Fruit fly (Drosophila melanogaster) whole organism, embryonic: Measurements from ENCODE around the gene CG15728.

Experiments used
- Adf1 ChIP-seq: fragments of 200-800 bp; sonication (Bioruptor generic); IDR thresholded peaks from 2 replicates; pipeline ENCODE4 v1.3.6; 2022; ENCODE audit warnings: missing biosample characterization, missing genetic modification characterization
- B-H1 ChIP-seq: fragments of 200-800 bp; sonication (Bioruptor generic); IDR thresholded peaks from 3 replicates; pipeline ENCODE4 v1.3.6; 2022; ENCODE audit warnings: missing biosample characterization, missing genetic modification characterization
- CG11723 ChIP-seq: fragments of 200-800 bp; sonication (Bioruptor generic); optimal IDR thresholded peaks from 2 replicates; lab custom pipeline; 2017; ENCODE audit warnings: missing biosample characterization, mild to moderate bottlenecking, missing genetic modification characterization
- CG12155 ChIP-seq: fragments of 200-800 bp; sonication (Bioruptor generic); optimal IDR thresholded peaks from 3 replicates; lab custom pipeline; 2016; ENCODE audit warnings: missing biosample characterization, missing genetic modification characterization
- CG1647 ChIP-seq: fragments of 200-800 bp; sonication (Bioruptor generic); optimal IDR thresholded peaks from 3 replicates; lab custom pipeline; 2016; ENCODE audit warnings: missing biosample characterization, missing genetic modification characterization
- CG17829 ChIP-seq: fragments of 200-800 bp; optimal IDR thresholded peaks from 2 replicates; lab custom pipeline; 2019; ENCODE audit warnings: missing biosample characterization, mild to moderate bottlenecking, missing genetic modification characterization, moderate library complexity
- CG18764 ChIP-seq: fragments of 200-800 bp; sonication (Bioruptor generic); optimal IDR thresholded peaks from 3 replicates; lab custom pipeline; 2016; ENCODE audit warnings: missing biosample characterization, missing genetic modification characterization
- CG2120 ChIP-seq: fragments of 200-800 bp; sonication (Bioruptor generic); optimal IDR thresholded peaks from 3 replicates; lab custom pipeline; 2016; ENCODE audit warnings: missing biosample characterization, missing genetic modification characterization
- CG30431 ChIP-seq: fragments of 200-800 bp; sonication (Bioruptor generic); optimal IDR thresholded peaks from 2 replicates; lab custom pipeline; 2017; ENCODE audit warnings: missing biosample characterization, missing genetic modification characterization
- CG3281 ChIP-seq: fragments of 200-800 bp; sonication (Bioruptor generic); optimal IDR thresholded peaks from 3 replicates; lab custom pipeline; 2017; ENCODE audit warnings: missing biosample characterization, mild to moderate bottlenecking, missing genetic modification characterization
- CG34376 ChIP-seq: fragments of 200-800 bp; sonication (Bioruptor generic); optimal IDR thresholded peaks from 2 replicates; lab custom pipeline; 2018; ENCODE audit warnings: missing biosample characterization, mild to moderate bottlenecking, missing genetic modification characterization
- CG4282 ChIP-seq: fragments of 200-800 bp; sonication (Bioruptor generic); optimal IDR thresholded peaks from 2 replicates; lab custom pipeline; 2016; ENCODE audit warnings: missing biosample characterization, missing genetic modification characterization
- CG4854 ChIP-seq: fragments of 200-800 bp; sonication (Bioruptor generic); optimal IDR thresholded peaks from 2 replicates; lab custom pipeline; 2016; ENCODE audit warnings: missing biosample characterization, missing genetic modification characterization, inconsistent platforms
- CG6791 ChIP-seq: fragments of 200-800 bp; sonication (Bioruptor generic); IDR thresholded peaks from 3 replicates; pipeline ENCODE4 v1.3.6; 2022; ENCODE audit warnings: missing biosample characterization, missing genetic modification characterization; ENCODE audit not compliant: partially characterized antibody
- CG7987 ChIP-seq: fragments of 200-800 bp; sonication (Bioruptor generic); optimal IDR thresholded peaks from 2 replicates; lab custom pipeline; 2018; ENCODE audit warnings: missing biosample characterization, mild to moderate bottlenecking, missing genetic modification characterization, moderate library complexity
- CG8281 ChIP-seq: fragments of 200-800 bp; sonication (Bioruptor generic); optimal IDR thresholded peaks from 2 replicates; lab custom pipeline; 2018; ENCODE audit warnings: missing biosample characterization, mild to moderate bottlenecking, missing genetic modification characterization, moderate library complexity
- CG8290 ChIP-seq, 3 experiments: fragments of 200-800 bp; sonication (Bioruptor generic); optimal IDR thresholded peaks; 2 replicates each; lab custom pipeline; 2016 to 2019; ENCODE audit warnings: missing biosample characterization in 3 of 3, missing genetic modification characterization in 3 of 3, mild to moderate bottlenecking in 2 of 3, moderate library complexity in 1 of 3
- CG8765 ChIP-seq: fragments of 200-800 bp; sonication (Bioruptor generic); IDR thresholded peaks from 2 replicates; pipeline ENCODE4 v1.3.6; 2022; ENCODE audit warnings: missing biosample characterization, missing genetic modification characterization
- CG8944 ChIP-seq: fragments of 200-800 bp; sonication (Bioruptor generic); optimal IDR thresholded peaks from 3 replicates; lab custom pipeline; 2016; ENCODE audit warnings: missing biosample characterization, missing genetic modification characterization
- CG9797 ChIP-seq: fragments of 200-800 bp; sonication (Bioruptor generic); optimal IDR thresholded peaks from 3 replicates; lab custom pipeline; 2018; ENCODE audit warnings: missing biosample characterization, mild to moderate bottlenecking, missing genetic modification characterization
- D ChIP-seq, 2 experiments: fragments of 200-800 bp in 1 of 2; fragments of >200 bp in 1 of 2; sonication (Bioruptor generic) in 1 of 2; optimal IDR thresholded peaks; 2 replicates in 1 of 2; 3 replicates in 1 of 2; lab custom pipeline; 2017; ENCODE audit warnings: mild to moderate bottlenecking in 1 of 2, missing biosample characterization in 1 of 2, missing genetic modification characterization in 1 of 2, missing genetic modification reagents in 1 of 2
- Dbx ChIP-seq: fragments of 200-800 bp; sonication (Bioruptor generic); IDR thresholded peaks from 3 replicates; pipeline ENCODE4 v1.3.6; 2022; ENCODE audit warnings: missing biosample characterization, missing genetic modification characterization
- Drgx ChIP-seq: fragments of 200-800 bp; sonication (Bioruptor generic); IDR thresholded peaks from 2 replicates; pipeline ENCODE4 v1.3.6; 2022; ENCODE audit warnings: missing biosample characterization, missing genetic modification characterization
- E2f1 ChIP-seq: fragments of 200-800 bp; sonication (Bioruptor generic); IDR thresholded peaks from 2 replicates; pipeline ENCODE4 v1.3.6; 2022; ENCODE audit warnings: missing biosample characterization, missing genetic modification characterization
- ERR ChIP-seq: fragments of 200-800 bp; sonication (Bioruptor generic); optimal IDR thresholded peaks from 2 replicates; lab custom pipeline; 2016; ENCODE audit warnings: missing biosample characterization, missing genetic modification characterization
- GATAe ChIP-seq: fragments of 200-800 bp; sonication (Bioruptor generic); conservative IDR thresholded peaks from 2 replicates; pipeline ENCODE4 v1.3.6; 2022; ENCODE audit warnings: missing biosample characterization, missing genetic modification characterization
- Hmr ChIP-seq: fragments of 200-800 bp; sonication (Bioruptor generic); optimal IDR thresholded peaks from 3 replicates; lab custom pipeline; 2017; ENCODE audit warnings: mild to moderate bottlenecking, missing biosample characterization, missing genetic modification reagents, missing genetic modification characterization
- Hr78 ChIP-seq, 2 experiments: fragments of 200-800 bp in 1 of 2; fragments of >200 bp in 1 of 2; sonication (Bioruptor generic) in 1 of 2; optimal IDR thresholded peaks; 2 replicates each; lab custom pipeline; 2017 to 2019; ENCODE audit warnings: missing biosample characterization in 2 of 2, missing genetic modification characterization in 2 of 2, mild to moderate bottlenecking in 1 of 2, moderate library complexity in 1 of 2
- Med ChIP-seq: fragments of 200-800 bp; sonication (Bioruptor generic); peaks from one replicate; lab custom pipeline; 2016; ENCODE audit warnings: missing biosample characterization, missing genetic modification characterization, mild to moderate bottlenecking, inconsistent platforms, moderate library complexity
- Poxn ChIP-seq: fragments of 200-800 bp; sonication (Bioruptor generic); IDR thresholded peaks from 2 replicates; pipeline ENCODE4 v1.3.6; 2022; ENCODE audit warnings: missing biosample characterization, missing genetic modification characterization
- crol ChIP-seq: fragments of 200-800 bp; sonication (Bioruptor generic); IDR thresholded peaks from 2 replicates; pipeline ENCODE4 v1.3.6; 2022; ENCODE audit warnings: missing biosample characterization, missing genetic modification characterization
- cwo ChIP-seq: fragments of 200-800 bp; sonication (Bioruptor generic); optimal IDR thresholded peaks from 3 replicates; lab custom pipeline; 2017; ENCODE audit warnings: missing biosample characterization, missing genetic modification characterization, mild to moderate bottlenecking, moderate library complexity, missing genetic modification reagents
- dmrt99B ChIP-seq: fragments of 200-800 bp; sonication (Bioruptor generic); optimal IDR thresholded peaks from 2 replicates; lab custom pipeline; 2018; ENCODE audit warnings: missing biosample characterization, mild to moderate bottlenecking, missing genetic modification characterization, moderate library complexity
- exex ChIP-seq: fragments of 200-800 bp; sonication (Bioruptor generic); optimal IDR thresholded peaks from 4 replicates; lab custom pipeline; 2018; ENCODE audit warnings: missing biosample characterization, mild to moderate bottlenecking, missing genetic modification characterization, moderate library complexity
- gfzf ChIP-seq: fragments of 200-800 bp; sonication (Bioruptor generic); optimal IDR thresholded peaks from 2 replicates; lab custom pipeline; 2016; ENCODE audit warnings: missing biosample characterization, mild to moderate bottlenecking, missing genetic modification characterization, moderate library complexity
- kni ChIP-seq: fragments of 200-800 bp; sonication (Bioruptor generic); optimal IDR thresholded peaks from 3 replicates; lab custom pipeline; 2017; ENCODE audit warnings: mild to moderate bottlenecking, missing biosample characterization, missing genetic modification reagents, missing genetic modification characterization
- lab ChIP-seq: fragments of 200-800 bp; sonication (Bioruptor generic); optimal IDR thresholded peaks from 3 replicates; lab custom pipeline; 2017; ENCODE audit warnings: missing biosample characterization, missing genetic modification characterization, mild to moderate bottlenecking, moderate library complexity, missing genetic modification reagents
- lmd ChIP-seq: fragments of 200-800 bp; sonication (Bioruptor generic); IDR thresholded peaks from 2 replicates; pipeline ENCODE4 v1.3.6; 2022; ENCODE audit warnings: missing biosample characterization, missing genetic modification characterization
- nau ChIP-seq: fragments of 200-800 bp; sonication (Bioruptor generic); optimal IDR thresholded peaks from 3 replicates; lab custom pipeline; 2017; ENCODE audit warnings: missing biosample characterization, mild to moderate bottlenecking, missing genetic modification characterization, missing genetic modification reagents
- nerfin-1 ChIP-seq: fragments of 200-800 bp; sonication (Bioruptor generic); optimal IDR thresholded peaks from 3 replicates; lab custom pipeline; 2019; ENCODE audit warnings: missing biosample characterization, mild to moderate bottlenecking, missing genetic modification characterization, moderate library complexity
- nom ChIP-seq: fragments of 200-800 bp; sonication (Bioruptor generic); optimal IDR thresholded peaks from 2 replicates; lab custom pipeline; 2017; ENCODE audit warnings: missing biosample characterization, missing genetic modification characterization, mild to moderate bottlenecking, moderate library complexity, missing genetic modification reagents
- org-1 ChIP-seq: fragments of 200-800 bp; sonication (Bioruptor generic); optimal IDR thresholded peaks from 2 replicates; lab custom pipeline; 2017; ENCODE audit warnings: missing biosample characterization, missing genetic modification characterization
- prd ChIP-seq, 3 experiments: fragments of >200 bp in 2 of 3; fragments of 200-800 bp in 1 of 3; sonication (Bioruptor generic) in 1 of 3; optimal IDR thresholded peaks in 2 of 3; IDR thresholded peaks in 1 of 3; 2 replicates in 2 of 3; 3 replicates in 1 of 3; pipeline versions ENCODE4 v1.3.6 to Lab custom; 2017 to 2022; ENCODE audit warnings: missing biosample characterization in 1 of 3, missing genetic modification characterization in 1 of 3
- run ChIP-seq: fragments of 200-800 bp; sonication (Bioruptor generic); optimal IDR thresholded peaks from 3 replicates; lab custom pipeline; 2018; ENCODE audit warnings: missing biosample characterization, mild to moderate bottlenecking, missing genetic modification characterization
- sens ChIP-seq: fragments of 200-800 bp; sonication (Bioruptor generic); peaks from one replicate; lab custom pipeline; 2016; ENCODE audit warnings: missing biosample characterization, missing genetic modification characterization
- sqz ChIP-seq: fragments of 200-800 bp; sonication (Bioruptor generic); optimal IDR thresholded peaks from 3 replicates; lab custom pipeline; 2018; ENCODE audit warnings: missing biosample characterization, mild to moderate bottlenecking, missing genetic modification characterization
- tll ChIP-seq, 2 experiments: fragments of 200-800 bp in 1 of 2; fragments of >200 bp in 1 of 2; sonication (Bioruptor generic) in 1 of 2; optimal IDR thresholded peaks; 2 replicates each; lab custom pipeline; 2017 to 2019; ENCODE audit warnings: missing biosample characterization in 2 of 2, missing genetic modification characterization in 2 of 2, mild to moderate bottlenecking in 1 of 2, moderate library complexity in 1 of 2
- twi ChIP-seq: fragments of 200-800 bp; optimal IDR thresholded peaks from 2 replicates; lab custom pipeline; 2019; ENCODE audit warnings: missing biosample characterization, mild to moderate bottlenecking, missing genetic modification characterization, moderate library complexity

The CG15728 gene

DNA sequence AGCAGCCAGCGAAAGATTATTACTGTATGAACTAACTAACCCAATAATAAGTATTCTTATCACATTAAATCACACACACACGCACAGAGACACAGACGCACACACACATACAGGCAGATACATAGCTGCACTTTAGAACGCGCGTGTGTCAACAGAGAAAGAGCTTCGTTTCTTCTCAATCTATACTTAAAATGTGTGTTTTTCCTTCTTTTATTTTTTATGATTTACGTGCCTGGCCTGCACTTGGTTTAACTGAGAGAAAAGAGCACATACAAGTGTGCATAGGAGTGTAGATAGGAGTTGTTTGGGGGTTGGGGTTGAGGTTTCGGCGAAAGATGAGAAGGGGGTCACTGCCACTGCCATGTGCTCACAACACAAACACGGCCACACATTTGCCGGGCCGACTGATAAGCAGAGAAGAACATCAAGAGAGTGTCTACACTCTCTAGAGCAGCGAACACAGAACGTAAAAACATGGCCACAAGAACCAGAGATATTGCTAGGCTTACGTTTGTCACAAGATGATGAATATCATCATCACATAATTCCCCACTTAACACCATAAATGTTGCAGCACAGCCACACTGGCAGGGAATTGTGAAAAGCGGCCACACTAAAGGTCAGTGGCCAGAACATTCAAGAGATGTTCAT, 43.6 kb downstream of the CG15728 start (continued):
- TF ChIP-seq CG2120 (GFP tag; lab: Kevin White, UChicago) (no peak), org-1 (GFP tag; lab: Kevin White, UChicago) (no peak), Dbx (GFP tag; lab: Robert Waterston, UW) (peak; percentile 22; the same call in 1 of the 3 replicates), GATAe (GFP tag; lab: Robert Waterston, UW) (0 out of 2 replicates have a peak, but pooled peaks have one; percentile 9), CG6791 (peak; percentile 45; the same call in 1 of the 3 replicates), Med (GFP tag; lab: Kevin White, UChicago) (peak; percentile 57), CG34376 (peak; percentile 8), twi (peak; percentile 65), Drgx (GFP tag; lab: Robert Waterston, UW) (peak; percentile 49), CG9797 (peak; percentile 5), gfzf (peak; percentile 48), lab (GFP tag; lab: Kevin White, UChicago) (peak; percentile 2), nom (peak; percentile 61), sens (GFP tag; lab: Kevin White, UChicago) (peak; percentile 68), Adf1 (GFP tag; lab: Robert Waterston, UW) (no peak), CG3281 (GFP tag; lab: Kevin White, UChicago) (no peak), CG1647 (GFP tag; lab: Kevin White, UChicago) (no peak), prd (optimal IDR thresholded peaks at IDR 0.05; lab: Kevin White, UChicago) (no peak), prd (GFP tag; IDR thresholded peaks at IDR 0.05; lab: Robert Waterston, UW) (no peak), CG8290 (GFP tag; optimal IDR thresholded peaks at IDR 0.05; lab: Kevin White, UChicago) (peak; percentile 2), CG8290 (tag; optimal IDR thresholded peaks at IDR 0.05; lab: Kevin White, UChicago) (peak in 1 of 2 experiments; percentile 11), CG8281 (tag; lab: Kevin White, UChicago) (no peak), crol (GFP tag; lab: Robert Waterston, UW) (no peak), Hr78 (GFP tag; optimal IDR thresholded peaks at IDR 0.05; lab: Kevin White, UChicago) (peak in 1 of 2 experiments; percentile 35)
- TF ChIP-seq, all 482 proteins: peak for 30

DNA sequence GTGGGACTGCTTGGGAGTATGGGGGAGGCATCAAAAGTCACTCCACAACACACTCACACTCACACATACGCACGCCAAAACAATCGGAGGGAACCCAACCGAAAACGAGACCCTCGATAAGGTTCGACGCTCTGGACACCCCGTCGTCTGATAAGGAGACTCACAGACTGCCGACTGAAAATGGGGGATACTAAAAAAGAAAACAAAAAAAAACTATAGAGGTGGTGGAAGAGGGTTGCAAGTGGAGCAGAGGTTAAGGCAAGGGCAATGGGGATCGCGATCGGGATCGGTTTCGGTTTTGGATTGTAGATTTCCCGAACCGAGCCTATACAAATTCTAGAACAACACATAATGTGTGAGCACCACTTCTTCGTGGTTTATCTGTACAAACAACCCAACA, 44.6 kb downstream of the CG15728 start:
- peak; percentile 66 for TF ChIP-seq cwo
- peak; percentile 94 for TF ChIP-seq ERR (GFP tag; lab: Kevin White, UChicago)
- no peak for TF ChIP-seq CG17829
- TF ChIP-seq nerfin-1, result no peak
- TF ChIP-seq dmrt99B (tag; lab: Kevin White, UChicago), result no peak
- TF ChIP-seq Poxn, result no peak
- TF ChIP-seq tll (GFP tag; optimal IDR thresholded peaks at IDR 0.05; lab: Kevin White, UChicago), result no peak
- no peak for TF ChIP-seq CG12155 (GFP tag; lab: Kevin White, UChicago)
- no peak for TF ChIP-seq B-H1
- TF ChIP-seq D (optimal IDR thresholded peaks at IDR 0.05; lab: Kevin White, UChicago), result no peak
- no peak for TF ChIP-seq D (GFP tag; optimal IDR thresholded peaks at IDR 0.05; lab: Kevin White, UChicago)
- no peak for TF ChIP-seq CG4854
- no peak for TF ChIP-seq CG8765 (GFP tag; lab: Robert Waterston, UW)
- no peak for TF ChIP-seq CG30431
- no peak for TF ChIP-seq CG4282
- TF ChIP-seq exex (tag; lab: Kevin White, UChicago), result peak; percentile 37
- no peak for TF ChIP-seq CG8944 (GFP tag; lab: Kevin White, UChicago)
- TF ChIP-seq run (tag; lab: Kevin White, UChicago), result no peak
- TF ChIP-seq CG18764, result no peak
- TF ChIP-seq CG11723 (GFP tag; lab: Kevin White, UChicago), result no peak
- peak; percentile 1 for TF ChIP-seq Hmr (GFP tag; lab: Kevin White, UChicago)
- no peak for TF ChIP-seq nau (GFP tag; lab: Kevin White, UChicago)
- TF ChIP-seq E2f1 (GFP tag; lab: Robert Waterston, UW), result no peak
- TF ChIP-seq sqz (GFP tag; lab: Kevin White, UChicago), result peak; percentile 60
- peak; percentile 21 for TF ChIP-seq kni (GFP tag; lab: Kevin White, UChicago)
- TF ChIP-seq CG7987 (GFP tag; lab: Kevin White, UChicago), result no peak
- no peak for TF ChIP-seq lmd (GFP tag; lab: Robert Waterston, UW)
